Fruit fly (Drosophila melanogaster) whole organism, embryonic: ENCODE measurements around the gene stwl.

ENCODE experiments used
- Ada2b ChIP-seq: fragments of 200-800 bp; sonication (Bioruptor generic); IDR thresholded peaks from 2 replicates; pipeline ENCODE4 v1.3.6; 2022; ENCODE audit warnings: missing biosample characterization, missing genetic modification characterization
- CG1024 ChIP-seq: fragments of 200-800 bp; sonication (Bioruptor generic); IDR thresholded peaks from 2 replicates; pipeline ENCODE4 v1.3.6; 2022; ENCODE audit warnings: missing biosample characterization, missing genetic modification characterization
- CG1233 ChIP-seq: fragments of 200-800 bp; sonication (Bioruptor generic); optimal IDR thresholded peaks from 4 replicates; lab custom pipeline; 2018; ENCODE audit warnings: missing biosample characterization, mild to moderate bottlenecking, missing genetic modification characterization
- CG1529 ChIP-seq: fragments of 200-800 bp; sonication (Bioruptor generic); optimal IDR thresholded peaks from 3 replicates; lab custom pipeline; 2018; ENCODE audit warnings: missing biosample characterization, missing genetic modification characterization
- CG15479 ChIP-seq: fragments of 200-800 bp; sonication (Bioruptor generic); optimal IDR thresholded peaks from 3 replicates; lab custom pipeline; 2019; ENCODE audit warnings: missing biosample characterization, mild to moderate bottlenecking, missing genetic modification characterization, moderate library complexity
- CG15696 ChIP-seq: fragments of 200-800 bp; sonication (Bioruptor generic); optimal IDR thresholded peaks from 2 replicates; lab custom pipeline; 2019; ENCODE audit warnings: missing biosample characterization, mild to moderate bottlenecking, missing genetic modification characterization, moderate library complexity
- CG18599 ChIP-seq: fragments of 200-800 bp; sonication (Bioruptor generic); optimal IDR thresholded peaks from 3 replicates; lab custom pipeline; 2017; ENCODE audit warnings: missing biosample characterization, missing genetic modification characterization, mild to moderate bottlenecking, moderate library complexity, missing genetic modification reagents
- CG2202 ChIP-seq: fragments of 200-800 bp; sonication (Bioruptor generic); optimal IDR thresholded peaks from 2 replicates; lab custom pipeline; 2018; ENCODE audit warnings: missing biosample characterization, mild to moderate bottlenecking, missing genetic modification characterization
- CG31365 ChIP-seq: fragments of 200-800 bp; sonication (Bioruptor generic); optimal IDR thresholded peaks from 2 replicates; lab custom pipeline; 2018; ENCODE audit warnings: missing biosample characterization, mild to moderate bottlenecking, missing genetic modification characterization
- CG31441 ChIP-seq: fragments of 200-800 bp; sonication (Bioruptor generic); IDR thresholded peaks from 2 replicates; pipeline ENCODE4 v1.3.6; 2022; ENCODE audit warnings: missing biosample characterization, missing genetic modification characterization
- CG3407 ChIP-seq: fragments of 200-800 bp; sonication (Bioruptor generic); optimal IDR thresholded peaks from 2 replicates; lab custom pipeline; 2018; ENCODE audit warnings: missing biosample characterization, mild to moderate bottlenecking, missing genetic modification characterization
- CG4424 ChIP-seq: fragments of 200-800 bp; sonication (Bioruptor generic); optimal IDR thresholded peaks from 3 replicates; lab custom pipeline; 2016; ENCODE audit warnings: missing biosample characterization, missing genetic modification characterization
- CG6791 ChIP-seq: fragments of 200-800 bp; sonication (Bioruptor generic); IDR thresholded peaks from 3 replicates; pipeline ENCODE4 v1.3.6; 2022; ENCODE audit warnings: missing biosample characterization, missing genetic modification characterization; ENCODE audit not compliant: partially characterized antibody
- CG6813 ChIP-seq: fragments of 200-800 bp; sonication (Bioruptor generic); optimal IDR thresholded peaks from 2 replicates; lab custom pipeline; 2017; ENCODE audit warnings: missing biosample characterization, missing genetic modification characterization, mild to moderate bottlenecking, moderate library complexity, missing genetic modification reagents
- CG8944 ChIP-seq: fragments of 200-800 bp; sonication (Bioruptor generic); optimal IDR thresholded peaks from 3 replicates; lab custom pipeline; 2016; ENCODE audit warnings: missing biosample characterization, missing genetic modification characterization
- CTCF ChIP-seq: fragments of 200-800 bp; sonication (Bioruptor generic); optimal IDR thresholded peaks from 2 replicates; lab custom pipeline; 2017; ENCODE audit warnings: missing biosample characterization, mild to moderate bottlenecking, missing genetic modification characterization, moderate library complexity
- D19A ChIP-seq: fragments of 200-800 bp; optimal IDR thresholded peaks from 3 replicates; lab custom pipeline; 2019; ENCODE audit warnings: missing biosample characterization, mild to moderate bottlenecking, missing genetic modification characterization, moderate library complexity
- Dad ChIP-seq: fragments of 200-800 bp; sonication (Bioruptor generic); optimal IDR thresholded peaks from 3 replicates; lab custom pipeline; 2016; ENCODE audit warnings: missing biosample characterization, missing genetic modification characterization
- Doc3 ChIP-seq: fragments of 200-800 bp; sonication (Bioruptor generic); IDR thresholded peaks from 3 replicates; pipeline ENCODE4 v1.3.6; 2022; ENCODE audit warnings: missing biosample characterization, missing genetic modification characterization; ENCODE audit not compliant: partially characterized antibody
- Ets65A ChIP-seq: fragments of 200-800 bp; sonication (Bioruptor generic); peaks from one replicate; lab custom pipeline; 2016; ENCODE audit warnings: missing biosample characterization, missing genetic modification characterization
- Fer1 ChIP-seq: fragments of 200-800 bp; sonication (Bioruptor generic); optimal IDR thresholded peaks from 2 replicates; lab custom pipeline; 2017; ENCODE audit warnings: missing biosample characterization, mild to moderate bottlenecking, missing genetic modification characterization
- HLH3B ChIP-seq: fragments of 200-800 bp; sonication (Bioruptor generic); IDR thresholded peaks from 2 replicates; pipeline ENCODE4 v1.3.6; 2022; ENCODE audit warnings: missing biosample characterization, missing genetic modification characterization
- Hsf ChIP-seq: fragments of 200-800 bp; sonication (Bioruptor generic); optimal IDR thresholded peaks from 3 replicates; lab custom pipeline; 2016; ENCODE audit warnings: missing biosample characterization, missing genetic modification characterization
- Lhr ChIP-seq: fragments of 200-800 bp; sonication (Bioruptor generic); optimal IDR thresholded peaks from 3 replicates; lab custom pipeline; 2017; ENCODE audit warnings: mild to moderate bottlenecking, missing biosample characterization, missing genetic modification reagents, missing genetic modification characterization
- Med ChIP-seq: fragments of 200-800 bp; sonication (Bioruptor generic); peaks from one replicate; lab custom pipeline; 2016; ENCODE audit warnings: missing biosample characterization, missing genetic modification characterization, mild to moderate bottlenecking, inconsistent platforms, moderate library complexity
- Oaz ChIP-seq: fragments of 200-800 bp; sonication (Bioruptor generic); IDR thresholded peaks from 2 replicates; pipeline ENCODE4 v1.3.6; 2022; ENCODE audit warnings: missing biosample characterization, missing genetic modification characterization
- Opbp ChIP-seq: fragments of 200-800 bp; sonication (Bioruptor generic); IDR thresholded peaks from 3 replicates; pipeline ENCODE4 v1.3.6; 2022; ENCODE audit warnings: missing biosample characterization, missing genetic modification characterization; ENCODE audit not compliant: partially characterized antibody
- Sin3A ChIP-seq: fragments of >200 bp; optimal IDR thresholded peaks from 2 replicates; lab custom pipeline; 2018
- Vsx1 ChIP-seq: fragments of 200-800 bp; sonication (Bioruptor generic); optimal IDR thresholded peaks from 2 replicates; lab custom pipeline; 2017; ENCODE audit warnings: missing biosample characterization, mild to moderate bottlenecking, missing genetic modification characterization, missing genetic modification reagents
- abd-A ChIP-seq: fragments of 200-800 bp; sonication (Bioruptor generic); optimal IDR thresholded peaks from 3 replicates; lab custom pipeline; 2019; ENCODE audit warnings: missing biosample characterization, mild to moderate bottlenecking, missing genetic modification characterization, moderate library complexity
- ara ChIP-seq: fragments of 200-800 bp; sonication (Bioruptor generic); IDR thresholded peaks from 2 replicates; pipeline ENCODE4 v1.3.6; 2022; ENCODE audit warnings: missing biosample characterization, missing genetic modification characterization
- ase ChIP-seq: fragments of 200-800 bp; sonication (Bioruptor generic); IDR thresholded peaks from 3 replicates; pipeline ENCODE4 v1.3.6; 2022; ENCODE audit warnings: missing biosample characterization, missing genetic modification characterization
- fd64A ChIP-seq: fragments of 200-800 bp; sonication (Bioruptor generic); optimal IDR thresholded peaks from 3 replicates; lab custom pipeline; 2018; ENCODE audit warnings: missing biosample characterization, mild to moderate bottlenecking, missing genetic modification characterization
- hb ChIP-seq: fragments of 200-800 bp; sonication (Bioruptor generic); IDR thresholded peaks from 3 replicates; pipeline ENCODE4 v1.3.6; 2022; ENCODE audit warnings: missing biosample characterization, missing genetic modification characterization; ENCODE audit not compliant: partially characterized antibody
- jigr1 ChIP-seq: fragments of 200-800 bp; sonication (Bioruptor generic); IDR thresholded peaks from 3 replicates; pipeline ENCODE4 v1.3.6; 2022; ENCODE audit warnings: missing biosample characterization, missing genetic modification characterization
- kni ChIP-seq: fragments of 200-800 bp; sonication (Bioruptor generic); optimal IDR thresholded peaks from 3 replicates; lab custom pipeline; 2017; ENCODE audit warnings: mild to moderate bottlenecking, missing biosample characterization, missing genetic modification reagents, missing genetic modification characterization
- lab ChIP-seq: fragments of 200-800 bp; sonication (Bioruptor generic); optimal IDR thresholded peaks from 3 replicates; lab custom pipeline; 2017; ENCODE audit warnings: missing biosample characterization, missing genetic modification characterization, mild to moderate bottlenecking, moderate library complexity, missing genetic modification reagents
- lilli ChIP-seq: fragments of 200-800 bp; sonication (Bioruptor generic); optimal IDR thresholded peaks from 3 replicates; lab custom pipeline; 2016; ENCODE audit warnings: missing biosample characterization, missing genetic modification characterization
- oc ChIP-seq: fragments of 200-800 bp; sonication (Bioruptor generic); optimal IDR thresholded peaks from 2 replicates; lab custom pipeline; 2018; ENCODE audit warnings: missing biosample characterization, mild to moderate bottlenecking, missing genetic modification characterization, moderate library complexity
- odd ChIP-seq: fragments of 200-800 bp; sonication (Bioruptor generic); optimal IDR thresholded peaks from 2 replicates; lab custom pipeline; 2017; ENCODE audit warnings: missing biosample characterization, mild to moderate bottlenecking, missing genetic modification characterization
- prd ChIP-seq, 3 experiments: fragments of >200 bp in 2 of 3; fragments of 200-800 bp in 1 of 3; sonication (Bioruptor generic) in 1 of 3; optimal IDR thresholded peaks in 2 of 3; IDR thresholded peaks in 1 of 3; 2 replicates in 2 of 3; 3 replicates in 1 of 3; pipeline versions ENCODE4 v1.3.6 to Lab custom; 2017 to 2022; ENCODE audit warnings: missing biosample characterization in 1 of 3, missing genetic modification characterization in 1 of 3
- salm ChIP-seq: fragments of 200-800 bp; sonication (Bioruptor generic); optimal IDR thresholded peaks from 2 replicates; lab custom pipeline; 2018; ENCODE audit warnings: missing biosample characterization, mild to moderate bottlenecking, missing genetic modification characterization
- sqz ChIP-seq: fragments of 200-800 bp; sonication (Bioruptor generic); optimal IDR thresholded peaks from 3 replicates; lab custom pipeline; 2018; ENCODE audit warnings: missing biosample characterization, mild to moderate bottlenecking, missing genetic modification characterization
- twi ChIP-seq: fragments of 200-800 bp; optimal IDR thresholded peaks from 2 replicates; lab custom pipeline; 2019; ENCODE audit warnings: missing biosample characterization, mild to moderate bottlenecking, missing genetic modification characterization, moderate library complexity
- zf30C ChIP-seq: fragments of 200-800 bp; sonication (Bioruptor generic); optimal IDR thresholded peaks from 3 replicates; lab custom pipeline; 2018; ENCODE audit warnings: missing biosample characterization, mild to moderate bottlenecking, missing genetic modification characterization

stwl gene

DNA sequence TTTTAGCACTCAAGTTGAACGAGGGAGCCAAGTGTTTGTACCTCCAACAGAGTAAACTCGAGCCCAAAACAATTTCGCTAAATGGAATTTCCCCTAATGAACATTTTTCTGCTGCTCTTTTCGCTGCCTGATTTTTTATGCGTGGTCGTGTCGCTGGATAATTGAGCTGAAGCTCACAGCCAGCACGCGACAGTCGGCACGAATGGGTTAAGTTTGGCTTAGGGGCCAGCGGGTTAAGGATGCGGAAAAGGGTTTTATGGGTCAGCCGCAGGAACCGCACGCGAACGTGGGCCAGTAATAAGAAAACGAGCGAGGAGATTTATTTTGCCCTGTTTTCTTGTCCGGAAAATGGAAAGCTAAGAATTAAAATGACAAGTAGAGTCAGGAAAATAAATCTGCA is 50.8 kb downstream of the stwl start:
- TF ChIP-seq Doc3 = no peak
- 0 out of 3 replicates have a peak, but pooled peaks have one; percentile 51 for TF ChIP-seq hb (GFP tag; lab: Robert Waterston, UW)
- 0 out of 2 replicates have a peak, but pooled peaks have one; percentile 7 for TF ChIP-seq ara (GFP tag; lab: Robert Waterston, UW)
- no peak for TF ChIP-seq Dad (GFP tag; lab: Kevin White, UChicago)
- TF ChIP-seq HLH3B = no peak
- TF ChIP-seq abd-A (tag; lab: Kevin White, UChicago) = peak; percentile 53
- no peak for TF ChIP-seq CG15479 (GFP tag; lab: Kevin White, UChicago)
- no peak for TF ChIP-seq Sin3A
- no peak for TF ChIP-seq ase (GFP tag; lab: Robert Waterston, UW)
- TF ChIP-seq salm (tag; lab: Kevin White, UChicago) = no peak
- no peak for TF ChIP-seq CG8944 (GFP tag; lab: Kevin White, UChicago)
- TF ChIP-seq jigr1 = no peak
- TF ChIP-seq CG31441 = no peak
- no peak for TF ChIP-seq CG1024 (GFP tag; lab: Robert Waterston, UW)
- TF ChIP-seq, all 482 proteins: peak for 3

dm6 chr3L:14356507-14357291 is 53.0 kb downstream of the stwl start:
- TF ChIP-seq oc (no peak), zf30C (GFP tag; lab: Kevin White, UChicago) (peak; percentile 5), Med (GFP tag; lab: Kevin White, UChicago) (peak; percentile 10), CTCF (GFP tag; lab: Kevin White, UChicago) (peak; percentile 80), CG6791 (GFP tag; lab: Robert Waterston, UW) (0 out of 3 replicates have a peak, but pooled peaks have one; percentile 25), Opbp (0 out of 3 replicates have a peak, but pooled peaks have one; percentile 15), odd (GFP tag; lab: Kevin White, UChicago) (no peak), CG31365 (tag; lab: Kevin White, UChicago) (peak; percentile 79)

DNA sequence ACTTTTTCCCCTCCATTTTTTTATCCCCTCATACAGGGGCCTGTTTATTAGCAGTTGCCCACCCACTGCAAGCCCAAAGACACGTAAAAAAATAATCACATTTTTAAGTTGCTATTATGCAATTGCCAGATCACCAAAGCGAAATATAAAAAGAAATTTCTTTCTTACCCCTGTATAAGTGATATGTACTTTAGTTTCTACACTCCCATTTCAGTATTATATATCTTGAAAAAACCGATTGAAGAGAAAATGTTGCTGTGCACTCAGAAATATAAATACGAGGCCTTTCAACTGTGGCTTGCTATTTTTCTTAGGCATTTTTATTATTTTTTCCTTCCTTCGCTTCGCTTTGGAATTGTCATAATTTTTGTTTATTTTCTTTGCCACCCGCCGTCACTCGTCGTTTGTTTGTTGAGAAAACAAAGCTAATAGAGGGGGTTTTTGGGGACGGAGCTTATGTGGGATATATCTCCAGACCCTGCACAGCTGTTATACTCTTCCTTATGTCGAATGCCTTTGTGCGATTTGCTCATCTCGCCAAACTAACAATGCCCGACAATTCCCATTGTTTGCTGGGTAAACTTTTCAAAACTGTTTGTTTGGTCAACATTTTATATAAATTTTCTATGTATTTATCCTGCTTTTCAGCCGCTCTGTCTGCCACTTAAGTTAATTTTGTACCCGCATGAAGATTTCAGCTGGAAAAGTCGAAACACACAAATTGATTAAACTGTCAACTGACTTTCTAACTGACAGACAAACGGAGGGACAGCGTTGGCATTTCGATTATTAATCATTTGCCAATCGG is 55.2 kb downstream of the stwl start:
- TF ChIP-seq lab (GFP tag; lab: Kevin White, UChicago) (peak; percentile 51), fd64A (GFP tag; lab: Kevin White, UChicago) (peak; percentile 21), lilli (GFP tag; lab: Kevin White, UChicago) (no peak), Hsf (GFP tag; lab: Kevin White, UChicago) (peak; percentile 3), Oaz (GFP tag; lab: Robert Waterston, UW) (no peak), CG4424 (GFP tag; lab: Kevin White, UChicago) (no peak), CG2202 (peak; percentile 37), CG1529 (GFP tag; lab: Kevin White, UChicago) (peak; percentile 32), Ets65A (peak; percentile 88), Fer1 (GFP tag; lab: Kevin White, UChicago) (peak; percentile 29), CG1233 (peak; percentile 38), kni (GFP tag; lab: Kevin White, UChicago) (peak; percentile 22), twi (tag; lab: Kevin White, UChicago) (peak; percentile 52), Ada2b (GFP tag; lab: Robert Waterston, UW) (peak; percentile 27; the same call in 1 of the 2 replicates), CG18599 (GFP tag; lab: Kevin White, UChicago) (peak; percentile 44), Vsx1 (GFP tag; lab: Kevin White, UChicago) (peak; percentile 48), CG3407 (GFP tag; lab: Kevin White, UChicago) (peak; percentile 39), D19A (tag; lab: Kevin White, UChicago) (peak; percentile 38), CG6813 (GFP tag; lab: Kevin White, UChicago) (peak; percentile 43), CG15696 (tag; lab: Kevin White, UChicago) (peak; percentile 37), Lhr (peak; percentile 17), sqz (GFP tag; lab: Kevin White, UChicago) (peak; percentile 8), prd (optimal IDR thresholded peaks at IDR 0.05; lab: Kevin White, UChicago) (no peak), prd (GFP tag; IDR thresholded peaks at IDR 0.05; lab: Robert Waterston, UW) (no peak)
